Worm (Caenorhabditis elegans) whole organism, mixed stage, embryonic: ENCODE measurements around the gene ldp-1.

Source experiments
- bed-3 ChIP-seq: fragments of 200-800 bp; sonication (Bioruptor generic); optimal IDR thresholded peaks from 3 replicates; lab custom pipeline; 2018; ENCODE audit warnings: mild to moderate bottlenecking, missing genetic modification characterization, moderate library complexity, missing compliant biosample characterization
- blmp-1 ChIP-seq: fragments of 150-350 bp; optimal IDR thresholded peaks from 2 replicates; lab custom pipeline; 2014; ENCODE audit warnings: missing biosample characterization, missing genetic modification characterization
- ceh-39 ChIP-seq: fragments of 150-350 bp; optimal IDR thresholded peaks from 2 replicates; lab custom pipeline; 2014; ENCODE audit warnings: missing biosample characterization, missing genetic modification characterization
- ceh-43 ChIP-seq: fragments of 200-800 bp; sonication (Bioruptor generic); optimal IDR thresholded peaks from 2 replicates; lab custom pipeline; 2018; ENCODE audit warnings: mild to moderate bottlenecking, missing genetic modification characterization, moderate library complexity, missing compliant biosample characterization
- ceh-83 ChIP-seq: fragments of 200-800 bp; sonication (Bioruptor generic); optimal IDR thresholded peaks from 2 replicates; lab custom pipeline; 2018; ENCODE audit warnings: mild to moderate bottlenecking, missing genetic modification characterization, missing compliant biosample characterization
- cnd-1 ChIP-seq: fragments of 200-800 bp; sonication (Bioruptor generic); optimal IDR thresholded peaks from 2 replicates; lab custom pipeline; 2018; ENCODE audit warnings: mild to moderate bottlenecking, missing genetic modification characterization, missing compliant biosample characterization
- drap-1 ChIP-seq: fragments of 200-800 bp; sonication (Bioruptor generic); optimal IDR thresholded peaks from 3 replicates; lab custom pipeline; 2018; ENCODE audit warnings: mild to moderate bottlenecking, missing genetic modification characterization, missing compliant biosample characterization
- elt-3 ChIP-seq: fragments of 150-350 bp; optimal IDR thresholded peaks from 2 replicates; lab custom pipeline; 2014; ENCODE audit warnings: missing biosample characterization, missing genetic modification characterization
- ham-2 ChIP-seq: fragments of 200-800 bp; sonication (Bioruptor generic); optimal IDR thresholded peaks from 2 replicates; lab custom pipeline; 2018; ENCODE audit warnings: mild to moderate bottlenecking, missing genetic modification characterization, missing compliant biosample characterization
- hlh-1 ChIP-seq: fragments of 150-350 bp; optimal IDR thresholded peaks from 2 replicates; lab custom pipeline; 2014; ENCODE audit warnings: missing biosample characterization, missing genetic modification reagents, missing genetic modification characterization
- lin-13 ChIP-seq: fragments of 150-350 bp; optimal IDR thresholded peaks from 2 replicates; lab custom pipeline; 2014; ENCODE audit warnings: missing biosample characterization, missing genetic modification characterization
- lin-32 ChIP-seq: fragments of 200-800 bp; sonication (Bioruptor generic); optimal IDR thresholded peaks from 2 replicates; lab custom pipeline; 2018; ENCODE audit warnings: mild to moderate bottlenecking, missing genetic modification characterization, missing compliant biosample characterization
- lsy-2 ChIP-seq: fragments of 150-350 bp; optimal IDR thresholded peaks from 2 replicates; lab custom pipeline; 2014; ENCODE audit warnings: missing biosample characterization, missing genetic modification characterization
- mab-5 ChIP-seq: fragments of 150-350 bp; optimal IDR thresholded peaks from 2 replicates; lab custom pipeline; 2014; ENCODE audit warnings: missing biosample characterization, missing genetic modification characterization
- mls-2 ChIP-seq: sonication (generic microtip); optimal IDR thresholded peaks from 2 replicates; lab custom pipeline; 2016; ENCODE audit warnings: mild to moderate bottlenecking, missing genetic modification characterization, moderate library complexity, missing compliant biosample characterization
- nhr-12 ChIP-seq: fragments of 150-350 bp; optimal IDR thresholded peaks from 2 replicates; lab custom pipeline; 2014; ENCODE audit warnings: missing biosample characterization, missing genetic modification characterization
- nhr-2 ChIP-seq: fragments of 150-350 bp; optimal IDR thresholded peaks from 2 replicates; lab custom pipeline; 2014; ENCODE audit warnings: missing biosample characterization, missing genetic modification characterization
- nhr-237 ChIP-seq: fragments of 150-350 bp; optimal IDR thresholded peaks from 2 replicates; lab custom pipeline; 2014; ENCODE audit warnings: missing biosample characterization, missing genetic modification characterization
- nhr-28 ChIP-seq: fragments of 150-350 bp; optimal IDR thresholded peaks from 2 replicates; lab custom pipeline; 2014; ENCODE audit warnings: missing biosample characterization, missing genetic modification characterization
- nhr-76 ChIP-seq: sonication (generic microtip); optimal IDR thresholded peaks from 2 replicates; lab custom pipeline; 2017; ENCODE audit warnings: missing biosample characterization, missing genetic modification characterization
- pha-4 ChIP-seq: fragments of 150-350 bp; optimal IDR thresholded peaks from 2 replicates; lab custom pipeline; 2018; ENCODE audit warnings: missing biosample characterization, missing genetic modification reagents, missing genetic modification characterization
- sem-2 ChIP-seq: fragments of 200-800 bp; sonication (Bioruptor generic); optimal IDR thresholded peaks from 2 replicates; lab custom pipeline; 2018; ENCODE audit warnings: mild to moderate bottlenecking, missing genetic modification characterization, missing compliant biosample characterization
- snpc-4 ChIP-seq: fragments of 150-350 bp; optimal IDR thresholded peaks from 2 replicates; lab custom pipeline; 2014; ENCODE audit warnings: missing biosample characterization, missing genetic modification characterization
- sptf-1 ChIP-seq: sonication (generic microtip); optimal IDR thresholded peaks from 2 replicates; lab custom pipeline; 2017; ENCODE audit warnings: mild to moderate bottlenecking, missing genetic modification characterization, moderate library complexity, missing compliant biosample characterization
- tbx-8 ChIP-seq: fragments of 200-800 bp; sonication (Bioruptor generic); optimal IDR thresholded peaks from 2 replicates; lab custom pipeline; 2018; ENCODE audit warnings: mild to moderate bottlenecking, missing genetic modification characterization, moderate library complexity, missing compliant biosample characterization
- unc-120 ChIP-seq: sonication (generic microtip); optimal IDR thresholded peaks from 2 replicates; lab custom pipeline; 2017; ENCODE audit warnings: missing genetic modification characterization, missing compliant biosample characterization; ENCODE audit not compliant: poor library complexity, severe bottlenecking
- unc-39 ChIP-seq: fragments of 150-350 bp; optimal IDR thresholded peaks from 2 replicates; lab custom pipeline; 2014; ENCODE audit warnings: missing biosample characterization, missing genetic modification characterization
- unc-62 ChIP-seq: fragments of 150-350 bp; optimal IDR thresholded peaks from 2 replicates; lab custom pipeline; 2014; ENCODE audit warnings: missing biosample characterization, missing genetic modification reagents, missing genetic modification characterization
- zip-8 ChIP-seq: fragments of 150-350 bp; optimal IDR thresholded peaks from 2 replicates; lab custom pipeline; 2014; ENCODE audit warnings: missing biosample characterization, missing genetic modification characterization
- ztf-11 ChIP-seq: fragments of 150-350 bp; optimal IDR thresholded peaks from 2 replicates; lab custom pipeline; 2014; ENCODE audit warnings: missing biosample characterization, missing genetic modification characterization

ldp-1 gene

ce11 chrV:2146795-2147194 lies 19.5 kb downstream of the ldp-1 start, which contains the start of gene srbc-20:
Gene srbc-20, plus strand, starts transcription at chrV:2147095.
- TF ChIP-seq lsy-2 (tag; lab: Kevin White, UChicago), result no peak
- no peak for TF ChIP-seq unc-39
- no peak for TF ChIP-seq snpc-4
- TF ChIP-seq nhr-12 (tag; lab: Kevin White, UChicago), result no peak
- no peak for TF ChIP-seq sptf-1 (tag; lab: Kevin White, UChicago)
- TF ChIP-seq nhr-2 (tag; lab: Kevin White, UChicago), result no peak
- TF ChIP-seq blmp-1 (tag; lab: Kevin White, UChicago), result no peak
- no peak for TF ChIP-seq zip-8
- TF ChIP-seq drap-1 (GFP tag; lab: Kevin White, UChicago), result no peak
- no peak for TF ChIP-seq ceh-83 (GFP tag; lab: Kevin White, UChicago)
- TF ChIP-seq ztf-11 (tag; lab: Kevin White, UChicago), result no peak
- no peak for TF ChIP-seq pha-4 (tag; lab: Kevin White, UChicago)
- TF ChIP-seq unc-62 (GFP tag; lab: Kevin White, UChicago), result no peak
- no peak for TF ChIP-seq ham-2
- no peak for TF ChIP-seq mab-5 (tag; lab: Kevin White, UChicago)
- no peak for TF ChIP-seq unc-120 (tag; lab: Kevin White, UChicago)
- no peak for TF ChIP-seq lin-32 (GFP tag; lab: Kevin White, UChicago)
- TF ChIP-seq mls-2, result no peak
- TF ChIP-seq lin-13 (tag; lab: Kevin White, UChicago), result no peak

- TF ChIP-seq ztf-11 (tag; lab: Kevin White, UChicago) (no peak), unc-62 (GFP tag; lab: Kevin White, UChicago) (no peak), ham-2 (no peak), elt-3 (tag; lab: Kevin White, UChicago) (no peak), nhr-28 (tag; lab: Kevin White, UChicago) (no peak), snpc-4 (no peak), nhr-76 (tag; lab: Kevin White, UChicago) (no peak), sem-2 (no peak), unc-120 (tag; lab: Kevin White, UChicago) (no peak), sptf-1 (tag; lab: Kevin White, UChicago) (no peak), unc-39 (no peak), mls-2 (no peak), nhr-12 (tag; lab: Kevin White, UChicago) (no peak), cnd-1 (no peak), ceh-43 (no peak), hlh-1 (no peak)
These were observed 22.1 kb downstream of the ldp-1 start, which contains the start of gene C45H4.21 for ce11 chrV:2149432-2149831. Gene C45H4.21, minus strand, starts transcription at chrV:2149532.

ce11 chrV:2150876-2151275 lies 23.5 kb downstream of the ldp-1 start, which contains the start of gene C45H4.13:
Gene C45H4.13, minus strand, starts transcription at chrV:2150976.
- TF ChIP-seq bed-3 (no peak), mls-2 (no peak), nhr-237 (tag; lab: Kevin White, UChicago) (no peak), cnd-1 (no peak), ceh-39 (no peak), ham-2 (no peak)

- TF ChIP-seq zip-8, result no peak
- no peak for TF ChIP-seq unc-39
- TF ChIP-seq mab-5 (tag; lab: Kevin White, UChicago), result no peak
- TF ChIP-seq lin-32 (GFP tag; lab: Kevin White, UChicago), result no peak
- TF ChIP-seq pha-4 (tag; lab: Kevin White, UChicago), result no peak
- no peak for TF ChIP-seq nhr-2 (tag; lab: Kevin White, UChicago)
- TF ChIP-seq nhr-12 (tag; lab: Kevin White, UChicago), result no peak
- no peak for TF ChIP-seq snpc-4
- TF ChIP-seq ceh-43, result no peak
- TF ChIP-seq ceh-39, result no peak
- TF ChIP-seq elt-3 (tag; lab: Kevin White, UChicago), result no peak
- TF ChIP-seq, all 35 proteins: peak for 0
These were observed 24.1 kb downstream of the ldp-1 start, which contains the start of gene srbc-24 for ce11 chrV:2151458-2151857. Gene srbc-24, plus strand, starts transcription at chrV:2151758.

ce11 chrV:2153274-2153673 lies 25.9 kb downstream of the ldp-1 start, which contains the start of gene srbc-23:
Gene srbc-23, plus strand, starts transcription at chrV:2153574.
- TF ChIP-seq nhr-237 (tag; lab: Kevin White, UChicago) (no peak), ceh-43 (no peak), unc-39 (no peak), unc-120 (tag; lab: Kevin White, UChicago) (no peak), drap-1 (GFP tag; lab: Kevin White, UChicago) (no peak), ceh-83 (GFP tag; lab: Kevin White, UChicago) (no peak), nhr-12 (tag; lab: Kevin White, UChicago) (no peak), mab-5 (tag; lab: Kevin White, UChicago) (no peak), tbx-8 (GFP tag; lab: Kevin White, UChicago) (no peak), lin-32 (GFP tag; lab: Kevin White, UChicago) (no peak)
